Fruit fly (Drosophila melanogaster): Measurements from ENCODE around the gene Ptp61F.

Gene Ptp61F

dm6 chr3L:1334571-1335427, 140.3 kb downstream of the Ptp61F start, which contains the start of the genes Hmbs and CG2211:
TSS of gene Hmbs (plus strand) at chr3L:1334889.
TSS of gene CG2211 (minus strand) at chr3L:1335359.
- peak; percentile 68 for TF ChIP-seq CG18619 (GFP tag; optimal IDR thresholded peaks at IDR 0.05)
- TF ChIP-seq CG10321 (GFP tag; IDR thresholded peaks at IDR 0.05): peak; percentile 45; the same call in 1 of the 2 replicates
- peak; percentile 58 for TF ChIP-seq kah (GFP tag; optimal IDR thresholded peaks at IDR 0.05)
- TF ChIP-seq tll (GFP tag; optimal IDR thresholded peaks at IDR 0.05): peak in 1 of 2 experiments; percentile 55
- TF ChIP-seq ems (GFP tag; optimal IDR thresholded peaks at IDR 0.05): peak; percentile 91
- TF ChIP-seq CG17359 (tag; optimal IDR thresholded peaks at IDR 0.05): peak; percentile 88
- TF ChIP-seq Atf6 (GFP tag; IDR thresholded peaks at IDR 0.05): peak; percentile 88
- TF ChIP-seq CG5953 (GFP tag; IDR thresholded peaks at IDR 0.05): 0 out of 2 replicates have a peak, but pooled peaks have one; percentile 25
- peak; percentile 60 for TF ChIP-seq knrl (GFP tag; IDR thresholded peaks at IDR 0.05; ENCODE audit: partially characterized antibody)
- TF ChIP-seq repo (GFP tag; optimal IDR thresholded peaks at IDR 0.05): peak; percentile 74
- no peak for TF ChIP-seq hb (GFP tag; IDR thresholded peaks at IDR 0.05; ENCODE audit: partially characterized antibody)
- TF ChIP-seq vfl (GFP tag; optimal IDR thresholded peaks at IDR 0.05): peak; percentile 85
- peak; percentile 89 for TF ChIP-seq CG2678 (tag; optimal IDR thresholded peaks at IDR 0.05)
- TF ChIP-seq Doc2 (GFP tag; IDR thresholded peaks at IDR 0.05): no peak
- TF ChIP-seq CG30431 (GFP tag; optimal IDR thresholded peaks at IDR 0.05): peak; percentile 61
- TF ChIP-seq unpg (GFP tag; optimal IDR thresholded peaks at IDR 0.05): peak; percentile 78
- TF ChIP-seq CG13624 (GFP tag; optimal IDR thresholded peaks at IDR 0.05): peak; percentile 90
- peak; percentile 90 for TF ChIP-seq CG2712 (tag; optimal IDR thresholded peaks at IDR 0.05)
- peak; percentile 53 for TF ChIP-seq CG7556 (GFP tag; optimal IDR thresholded peaks at IDR 0.05)
- peak; percentile 68 for TF ChIP-seq kni (GFP tag; optimal IDR thresholded peaks at IDR 0.05)
- TF ChIP-seq sim (GFP tag; IDR thresholded peaks at IDR 0.05): no peak
- peak; percentile 74; the same call in 2 of the 3 replicates for TF ChIP-seq CG11560 (tag; IDR thresholded peaks at IDR 0.05)
- peak; percentile 78 for TF ChIP-seq CG3838 (GFP tag; optimal IDR thresholded peaks at IDR 0.05)
- peak; percentile 91 for TF ChIP-seq az2 (GFP tag; optimal IDR thresholded peaks at IDR 0.05)
- TF ChIP-seq CG11398 (GFP tag; optimal IDR thresholded peaks at IDR 0.05): peak; percentile 57
- peak; percentile 74 for TF ChIP-seq peb (GFP tag; IDR thresholded peaks at IDR 0.05)
- TF ChIP-seq CG31365 (tag; optimal IDR thresholded peaks at IDR 0.05): peak; percentile 25
- TF ChIP-seq CG12219 (GFP tag; optimal IDR thresholded peaks at IDR 0.05): peak; percentile 68
- peak; percentile 87 for TF ChIP-seq CG4820 (GFP tag; optimal IDR thresholded peaks at IDR 0.05)
- peak; percentile 87 for TF ChIP-seq CG4617 (GFP tag; optimal IDR thresholded peaks at IDR 0.05; ENCODE audit: borderline replicate concordance)
- TF ChIP-seq mirr (GFP tag; optimal IDR thresholded peaks at IDR 0.05): peak; percentile 80
- peak; percentile 77 for TF ChIP-seq twi (tag; optimal IDR thresholded peaks at IDR 0.05)
- TF ChIP-seq CG30403 (GFP tag; optimal IDR thresholded peaks at IDR 0.05): peak; percentile 89
- peak; percentile 71 for TF ChIP-seq CG34376 (GFP tag; optimal IDR thresholded peaks at IDR 0.05)
- peak; percentile 93 for TF ChIP-seq Blimp-1 (GFP tag; optimal IDR thresholded peaks at IDR 0.05)
- TF ChIP-seq CG13296 (GFP tag; optimal IDR thresholded peaks at IDR 0.05): peak; percentile 88
- no peak for TF ChIP-seq corto (GFP tag; optimal IDR thresholded peaks at IDR 0.05)
- no peak for TF ChIP-seq ATbp (GFP tag; optimal IDR thresholded peaks at IDR 0.05)
- TF ChIP-seq CG12299 (tag; optimal IDR thresholded peaks at IDR 0.05): peak; percentile 22
- TF ChIP-seq Sin3A (optimal IDR thresholded peaks at IDR 0.05): peak; percentile 91
- TF ChIP-seq CG12769 (tag; optimal IDR thresholded peaks at IDR 0.05): peak; percentile 76
- peak; percentile 81 for TF ChIP-seq ken (GFP tag; IDR thresholded peaks at IDR 0.05)
- TF ChIP-seq Opbp (GFP tag; IDR thresholded peaks at IDR 0.05; ENCODE audit: partially characterized antibody): peak; percentile 55; the same call in 1 of the 3 replicates
- TF ChIP-seq br (optimal IDR thresholded peaks at IDR 0.05): no peak
- TF ChIP-seq CG8290 (GFP tag; optimal IDR thresholded peaks at IDR 0.05): peak; percentile 70
- TF ChIP-seq CG8290 (tag; optimal IDR thresholded peaks at IDR 0.05): peak; percentile 58 to 88
- no peak; the same call in 1 of the 2 replicates for TF ChIP-seq hbn (GFP tag; IDR thresholded peaks at IDR 0.05; ENCODE audit: partially characterized antibody)
- TF ChIP-seq Sox100B (GFP tag; optimal IDR thresholded peaks at IDR 0.05): peak; percentile 61
- no peak for TF ChIP-seq Kr (GFP tag; optimal IDR thresholded peaks at IDR 0.05)

Measured in whole organism, embryonic.